Worm (Caenorhabditis elegans) whole organism, late embryonic: ENCODE data around the gene T21D12.12.

Experiments
- ama-1 ChIP-seq: fragments of 150-350 bp; optimal IDR thresholded peaks from 2 replicates; lab custom pipeline; 2014
- ceh-18 ChIP-seq: sonication (generic microtip); optimal IDR thresholded peaks from 2 replicates; lab custom pipeline; 2016; ENCODE audit warnings: missing genetic modification characterization, missing compliant biosample characterization
- ceh-31 ChIP-seq: sonication (generic microtip); optimal IDR thresholded peaks from 2 replicates; lab custom pipeline; 2016; ENCODE audit warnings: missing genetic modification characterization, missing compliant biosample characterization
- che-1 ChIP-seq: sonication (generic microtip); optimal IDR thresholded peaks from 2 replicates; lab custom pipeline; 2016; ENCODE audit warnings: mild to moderate bottlenecking, missing genetic modification characterization, missing compliant biosample characterization
- dmd-4 ChIP-seq: sonication (generic microtip); optimal IDR thresholded peaks from 2 replicates; lab custom pipeline; 2016; ENCODE audit warnings: borderline replicate concordance, missing genetic modification characterization, missing compliant biosample characterization
- dve-1 ChIP-seq: sonication (generic microtip); optimal IDR thresholded peaks from 2 replicates; lab custom pipeline; 2017; ENCODE audit warnings: antibody characterized with exemption, mild to moderate bottlenecking, missing genetic modification characterization, missing compliant biosample characterization
- ets-4 ChIP-seq: sonication (generic microtip); optimal IDR thresholded peaks from 2 replicates; lab custom pipeline; 2016; ENCODE audit warnings: missing genetic modification characterization, missing compliant biosample characterization
- hlh-30 ChIP-seq: sonication (generic microtip); optimal IDR thresholded peaks from 2 replicates; lab custom pipeline; 2017; ENCODE audit warnings: antibody characterized with exemption, missing genetic modification characterization, missing compliant biosample characterization; ENCODE audit not compliant: insufficient read depth
- pha-4 ChIP-seq: fragments of 150-350 bp; optimal IDR thresholded peaks from 2 replicates; lab custom pipeline; 2018; ENCODE audit warnings: missing biosample characterization, missing genetic modification reagents, missing genetic modification characterization

DNA sequence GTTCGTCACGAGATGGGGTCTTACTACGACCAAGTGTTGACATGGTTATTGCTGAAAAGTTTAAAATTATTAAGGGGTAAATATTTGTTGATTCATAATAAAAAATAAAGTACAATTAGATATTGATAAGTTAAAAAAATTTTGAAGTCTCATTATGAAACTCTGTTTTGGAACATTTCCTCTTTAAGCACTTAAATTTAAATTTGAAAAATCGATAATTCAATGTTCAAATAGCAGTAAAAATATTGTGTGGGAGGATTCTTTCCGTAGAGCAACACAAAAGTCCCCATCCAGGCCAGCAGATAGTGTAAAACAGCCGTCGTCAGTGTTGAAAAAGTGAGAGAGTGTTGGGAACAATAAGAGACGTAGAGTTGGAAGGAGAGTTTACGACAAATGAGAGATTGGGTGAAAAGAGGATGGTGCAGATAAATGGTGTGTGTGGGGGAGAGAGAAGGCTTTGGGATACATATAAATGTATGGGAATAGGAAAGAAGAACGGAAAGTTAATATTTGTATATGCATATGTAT is 2.0 kb upstream of the T21D12.12 start, which contains the start of gene pat-6:
- TF ChIP-seq ama-1 (lab: Kevin White, UChicago): no peak
- TF ChIP-seq che-1 (tag; lab: Kevin White, UChicago): no peak
- no peak for TF ChIP-seq hlh-30
- TF ChIP-seq ceh-18 (tag; lab: Kevin White, UChicago): peak; percentile 26
- TF ChIP-seq dve-1: no peak
- TF ChIP-seq ceh-31 (tag; lab: Kevin White, UChicago): peak; percentile 36
- TF ChIP-seq pha-4 (tag; lab: Kevin White, UChicago): no peak
- no peak for TF ChIP-seq dmd-4 (tag; lab: Kevin White, UChicago)
- no peak for TF ChIP-seq ets-4 (tag; lab: Kevin White, UChicago)
